Worm (Caenorhabditis elegans): ENCODE data around the gene skn-1.
A peak's percentile ranks its signal among the peaks of the same experiment; 100 is the strongest.

Gene skn-1

DNA sequence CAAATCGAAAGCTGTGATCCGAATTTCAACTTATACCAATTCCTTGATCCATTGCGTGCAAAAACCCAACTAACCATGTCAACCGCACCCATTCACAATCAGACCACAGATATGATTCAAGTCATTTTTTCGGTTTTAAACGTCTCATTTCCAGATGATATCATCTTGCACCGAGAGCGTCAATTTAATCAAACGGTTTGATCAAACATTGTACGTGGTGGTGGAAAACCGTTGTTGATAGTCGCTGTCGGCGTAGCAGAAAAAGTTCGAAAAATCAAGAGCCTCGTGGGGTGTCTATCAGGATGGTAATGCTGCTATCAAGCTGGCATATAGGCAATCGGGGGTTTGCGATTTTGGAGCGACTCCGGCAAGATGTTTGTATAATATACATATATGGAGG lies 1.3 kb downstream of the skn-1 start:
- peak in 1 of 2 experiments; percentile 24 for TF ChIP-seq hif-1 (tag; optimal IDR thresholded peaks at IDR 0.05)
- peak; percentile 65 for TF ChIP-seq nhr-48 (tag; optimal IDR thresholded peaks at IDR 0.05)
- 0 out of 2 replicates have a peak, but pooled peaks have one; percentile 17 for TF ChIP-seq mdt-29 (GFP tag; IDR thresholded peaks at IDR 0.05)
- TF ChIP-seq mdl-1 (tag; optimal IDR thresholded peaks at IDR 0.05), result peak in 1 of 2 experiments; percentile 6
- peak; percentile 50 for TF ChIP-seq lin-1 (GFP tag; IDR thresholded peaks at IDR 0.05)
- TF ChIP-seq fos-1 (tag; optimal IDR thresholded peaks at IDR 0.05), result no peak
- peak; percentile 17 for TF ChIP-seq mes-2 (tag; optimal IDR thresholded peaks at IDR 0.05; ENCODE audit: poor library complexity, severe bottlenecking)
- peak; percentile 94 for TF ChIP-seq dmd-6 (GFP tag; IDR thresholded peaks at IDR 0.05)
- TF ChIP-seq pqm-1 (tag; optimal IDR thresholded peaks at IDR 0.05), result peak; percentile 54
- peak; percentile 37 for TF ChIP-seq aha-1 (tag)
- TF ChIP-seq hlh-11 (tag; optimal IDR thresholded peaks at IDR 0.05), result peak; percentile 40
- TF ChIP-seq T20F7.1 (GFP tag; optimal IDR thresholded peaks at IDR 0.05), result no peak
- no peak for TF ChIP-seq daf-16 (GFP tag; optimal IDR thresholded peaks at IDR 0.05)
- TF ChIP-seq daf-16 (tag; optimal IDR thresholded peaks at IDR 0.05), result peak; percentile 48
- peak; percentile 23 for TF ChIP-seq dve-1 (tag; optimal IDR thresholded peaks at IDR 0.05; ENCODE audit: insufficient read depth)
- peak; percentile 12 for TF ChIP-seq mxl-3 (GFP tag; optimal IDR thresholded peaks at IDR 0.05)
- no peak for TF ChIP-seq unc-39 (tag; optimal IDR thresholded peaks at IDR 0.05)
- no peak for TF ChIP-seq saeg-2 (GFP tag; IDR thresholded peaks at IDR 0.05)

DNA sequence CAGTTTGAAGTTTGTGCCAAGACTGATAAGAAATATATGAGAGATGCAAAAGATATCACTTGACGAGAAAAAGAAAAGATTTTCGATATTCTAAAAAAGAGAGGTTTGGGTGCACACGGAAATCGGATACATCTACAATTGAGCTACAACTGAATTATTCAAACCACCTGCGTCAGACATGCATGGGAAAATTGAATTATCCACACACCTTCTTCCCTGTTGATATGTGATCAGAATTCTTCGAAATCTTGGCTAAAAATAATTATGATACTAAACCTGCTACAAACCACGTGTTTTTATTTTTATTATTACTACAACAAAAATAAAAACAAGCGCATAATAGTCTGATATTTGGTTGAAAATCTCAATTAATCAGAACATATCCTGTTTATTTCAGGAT lies 2.0 kb downstream of the skn-1 start:
- no peak for TF ChIP-seq daf-16 (GFP tag; optimal IDR thresholded peaks at IDR 0.05)
- peak; percentile 31 for TF ChIP-seq daf-16 (tag; optimal IDR thresholded peaks at IDR 0.05)
- TF ChIP-seq snpc-4 (tag; optimal IDR thresholded peaks at IDR 0.05), result no peak
- peak; percentile 15 for TF ChIP-seq hlh-11 (tag; optimal IDR thresholded peaks at IDR 0.05)
- no peak for TF ChIP-seq mdl-1 (tag; optimal IDR thresholded peaks at IDR 0.05)
- TF ChIP-seq nhr-28 (tag; optimal IDR thresholded peaks at IDR 0.05), result peak; percentile 41
- peak; percentile 36; the same call in 1 of the 2 replicates for TF ChIP-seq dmd-6 (GFP tag; IDR thresholded peaks at IDR 0.05)
- TF ChIP-seq unc-62 (GFP tag; optimal IDR thresholded peaks at IDR 0.05 in 1 of 2), result peak in 1 of 2 experiments; percentile 13
- no peak for TF ChIP-seq unc-62 (tag; optimal IDR thresholded peaks at IDR 0.05)
- no peak for TF ChIP-seq lin-15B (tag; optimal IDR thresholded peaks at IDR 0.05)
- no peak for TF ChIP-seq arid-1 (GFP tag; conservative IDR thresholded peaks at IDR 0.05)
- no peak for TF ChIP-seq nhr-25 (tag; optimal IDR thresholded peaks at IDR 0.05; ENCODE audit: borderline replicate concordance, insufficient read depth)

DNA sequence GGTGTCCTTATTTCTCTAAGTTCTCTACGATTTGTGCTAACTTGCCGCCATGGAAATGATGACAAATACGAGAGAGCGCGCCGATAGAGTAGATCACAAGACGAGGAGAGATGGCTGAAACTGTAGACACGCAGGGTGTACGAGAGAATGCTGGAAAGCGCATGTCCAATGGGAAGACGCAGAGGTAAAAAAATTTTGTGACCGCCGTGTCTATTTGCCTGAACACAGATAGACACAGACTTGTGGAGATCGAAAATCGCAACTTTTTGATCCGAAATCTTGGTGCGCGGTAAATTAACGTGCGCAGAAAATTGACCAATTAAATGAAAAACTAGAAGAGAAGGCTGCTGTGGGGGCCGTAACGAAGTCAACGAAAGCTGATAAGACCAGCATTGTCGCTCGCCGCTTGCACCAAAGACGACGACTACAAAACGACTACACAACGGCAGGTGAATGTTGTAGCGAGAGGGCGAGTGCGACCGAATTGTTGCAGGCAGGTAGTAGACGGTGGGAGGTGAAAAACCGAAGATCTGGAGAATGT lies 3.0 kb downstream of the skn-1 start:
- TF ChIP-seq nhr-11 (tag; optimal IDR thresholded peaks at IDR 0.05) (peak; percentile 84), R02D3.7 (tag; optimal IDR thresholded peaks at IDR 0.05) (no peak), set-16 (GFP tag; IDR thresholded peaks at IDR 0.05) (0 out of 2 replicates have a peak, but pooled peaks have one; percentile 16), lsy-2 (tag; optimal IDR thresholded peaks at IDR 0.05) (peak; percentile 5 to 58), gei-8 (GFP tag; optimal IDR thresholded peaks at IDR 0.05) (peak; percentile 12), daf-16 (GFP tag; optimal IDR thresholded peaks at IDR 0.05) (no peak), daf-16 (tag; optimal IDR thresholded peaks at IDR 0.05) (peak; percentile 5), vab-7 (GFP tag; IDR thresholded peaks at IDR 0.05) (no peak), madf-5 (GFP tag; IDR thresholded peaks at IDR 0.05) (no peak), ZK337.2 (GFP tag; IDR thresholded peaks at IDR 0.05) (no peak), fkh-10 (GFP tag; optimal IDR thresholded peaks at IDR 0.05) (no peak), mxl-3 (GFP tag; optimal IDR thresholded peaks at IDR 0.05) (peak; percentile 81), nhr-102 (tag; optimal IDR thresholded peaks at IDR 0.05) (peak; percentile 87), zfp-3 (GFP tag; conservative IDR thresholded peaks at IDR 0.05) (no peak), mep-1 (tag; optimal IDR thresholded peaks at IDR 0.05) (peak; percentile 67), zag-1 (tag; optimal IDR thresholded peaks at IDR 0.05) (no peak), saeg-2 (GFP tag; IDR thresholded peaks at IDR 0.05) (no peak), pqm-1 (tag; optimal IDR thresholded peaks at IDR 0.05) (no peak), lim-7 (GFP tag; IDR thresholded peaks at IDR 0.05) (no peak), jun-1 (tag; optimal IDR thresholded peaks at IDR 0.05) (peak; percentile 62), hif-1 (tag; optimal IDR thresholded peaks at IDR 0.05) (peak in 1 of 2 experiments; percentile 85), nhr-48 (tag; optimal IDR thresholded peaks at IDR 0.05) (peak; percentile 95), lin-39 (tag; optimal IDR thresholded peaks at IDR 0.05) (no peak), F37D6.2 (tag; optimal IDR thresholded peaks at IDR 0.05) (no peak), php-3 (GFP tag; IDR thresholded peaks at IDR 0.05) (no peak), lin-38 (GFP tag; IDR thresholded peaks at IDR 0.05) (peak; percentile 42; the same call in 1 of the 2 replicates), lir-3 (tag; optimal IDR thresholded peaks at IDR 0.05) (no peak), tra-1 (GFP tag; IDR thresholded peaks at IDR 0.05) (peak; percentile 44; the same call in 1 of the 2 replicates), nhr-25 (tag; optimal IDR thresholded peaks at IDR 0.05; ENCODE audit: borderline replicate concordance, insufficient read depth) (peak; percentile 74)
